Fruit fly (Drosophila melanogaster) S2 (cell line): ENCODE data around the gene CG4281.

Experiments used
- CG8478 ChIP-seq: fragments of >200 bp; optimal IDR thresholded peaks from 2 replicates; lab custom pipeline; 2018
- CTCF ChIP-seq, 2 experiments: fragments of >200 bp; optimal IDR thresholded peaks; 2 replicates each; lab custom pipeline; 2018

dm6 chrX:2068292-2068691 is 3.4 kb upstream of the CG4281 start, which contains the start of gene CG4194:
- no peak for TF ChIP-seq CG8478 (lab: Kevin White, UChicago)
- no peak for TF ChIP-seq CTCF (optimal IDR thresholded peaks at IDR 0.05; lab: Kevin White, UChicago)
